Worm (Caenorhabditis elegans): ENCODE results near the gene sdz-28.

DNA sequence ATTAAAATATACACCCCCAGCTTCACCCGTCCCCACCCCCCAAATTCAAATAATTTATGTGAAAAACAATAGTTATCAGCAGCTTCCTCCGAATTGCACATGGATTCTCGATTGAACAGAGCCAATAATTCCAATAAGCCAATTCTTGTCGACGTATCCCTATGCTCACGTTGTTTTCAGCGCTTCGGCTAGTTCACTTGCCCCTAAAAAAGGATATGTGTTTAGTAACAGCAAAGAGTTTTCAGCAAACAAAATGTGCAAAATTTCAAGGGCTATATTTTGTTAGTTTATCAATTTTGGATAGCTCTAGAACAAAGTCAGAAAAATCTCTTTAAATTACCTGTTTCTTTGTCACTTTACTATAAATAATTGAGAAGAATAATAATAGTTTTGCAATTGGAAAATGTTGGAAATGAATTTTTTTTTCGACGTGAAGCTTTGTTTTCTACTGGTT, 47.1 kb upstream of the sdz-28 start, which contains the start of the genes T16A1.5 and fbxc-49:
- TF ChIP-seq nhr-23 (tag; optimal IDR thresholded peaks at IDR 0.05), result no peak
- TF ChIP-seq mdl-1 (tag; optimal IDR thresholded peaks at IDR 0.05), result no peak
- TF ChIP-seq lin-15B (tag; optimal IDR thresholded peaks at IDR 0.05), result no peak
- TF ChIP-seq nhr-11 (tag; optimal IDR thresholded peaks at IDR 0.05), result no peak
- no peak for TF ChIP-seq ceh-16 (tag; optimal IDR thresholded peaks at IDR 0.05)
- TF ChIP-seq elt-3 (tag; optimal IDR thresholded peaks at IDR 0.05), result no peak
- no peak for TF ChIP-seq snpc-4 (tag; optimal IDR thresholded peaks at IDR 0.05)

All from whole organism, L3 larva.